Worm (Caenorhabditis elegans): ENCODE measurements around the gene R10D12.8.

- TF ChIP-seq lin-13 (tag; optimal IDR thresholded peaks at IDR 0.05), result no peak
- TF ChIP-seq mep-1 (tag; optimal IDR thresholded peaks at IDR 0.05), result no peak
- TF ChIP-seq flh-1 (GFP tag; optimal IDR thresholded peaks at IDR 0.05), result no peak
- TF ChIP-seq nhr-237 (tag; optimal IDR thresholded peaks at IDR 0.05), result no peak
- TF ChIP-seq elt-3 (tag; optimal IDR thresholded peaks at IDR 0.05), result no peak
- TF ChIP-seq pha-4 (tag; optimal IDR thresholded peaks at IDR 0.05), result no peak
- no peak for TF ChIP-seq unc-62 (GFP tag; optimal IDR thresholded peaks at IDR 0.05)
- no peak for TF ChIP-seq blmp-1 (tag; optimal IDR thresholded peaks at IDR 0.05)
- no peak for TF ChIP-seq sem-2 (GFP tag; optimal IDR thresholded peaks at IDR 0.05)
- TF ChIP-seq nhr-12 (tag; optimal IDR thresholded peaks at IDR 0.05), result no peak
Measured at ce11 chrV:13942082-13942481, 11.0 kb downstream of the R10D12.8 start, which contains the start of gene dpr-1.

All from whole organism, mixed stage, embryonic.